Worm (Caenorhabditis elegans): ENCODE results near the gene E02H9.13.
"Not testable (repeated sequence)": the region's sequence is repeated elsewhere in the genome, so short reads cannot be mapped to it uniquely, and the experiment has no call there.

ce11 chrIII:2458742-2459141 is 20.2 kb upstream of the E02H9.13 start, which contains the start of gene E02H9.3:
- not testable (repeated sequence) for TF ChIP-seq pes-1 (GFP tag; IDR thresholded peaks at IDR 0.05); B0310.2 (tag; optimal IDR thresholded peaks at IDR 0.05); hmbx-1 (tag; optimal IDR thresholded peaks at IDR 0.05); aly-1 (tag; optimal IDR thresholded peaks at IDR 0.05); hmg-4 (GFP tag; optimal IDR thresholded peaks at IDR 0.05); sea-1 (GFP tag; conservative IDR thresholded peaks at IDR 0.05); ets-7 (tag; optimal IDR thresholded peaks at IDR 0.05); scrt-1 (GFP tag; IDR thresholded peaks at IDR 0.05); ama-1 (optimal IDR thresholded peaks at IDR 0.05); F13C5.2 (tag; optimal IDR thresholded peaks at IDR 0.05); tra-4 (tag; optimal IDR thresholded peaks at IDR 0.05); tbx-37 (GFP tag; conservative IDR thresholded peaks at IDR 0.05); flt-1 (GFP tag; IDR thresholded peaks at IDR 0.05)
